Fruit fly (Drosophila melanogaster) whole organism, embryonic: Measurements from ENCODE around the gene Notum.

Experiments
- BEAF-32 ChIP-seq: fragments of 200-800 bp; sonication (Bioruptor generic); optimal IDR thresholded peaks from 3 replicates; lab custom pipeline; 2017; ENCODE audit warnings: missing biosample characterization, missing genetic modification characterization, mild to moderate bottlenecking, moderate library complexity, missing genetic modification reagents
- CG10267 ChIP-seq: fragments of 200-800 bp; sonication (Bioruptor generic); optimal IDR thresholded peaks from 2 replicates; lab custom pipeline; 2018; ENCODE audit warnings: missing biosample characterization, mild to moderate bottlenecking, missing genetic modification characterization, moderate library complexity
- CG12219 ChIP-seq: fragments of 200-800 bp; sonication (Bioruptor generic); optimal IDR thresholded peaks from 3 replicates; lab custom pipeline; 2018; ENCODE audit warnings: missing biosample characterization, mild to moderate bottlenecking, missing genetic modification characterization
- CG1233 ChIP-seq: fragments of 200-800 bp; sonication (Bioruptor generic); optimal IDR thresholded peaks from 4 replicates; lab custom pipeline; 2018; ENCODE audit warnings: missing biosample characterization, mild to moderate bottlenecking, missing genetic modification characterization
- CG15269 ChIP-seq: fragments of 200-800 bp; sonication (Bioruptor generic); optimal IDR thresholded peaks from 2 replicates; lab custom pipeline; 2018; ENCODE audit warnings: missing biosample characterization, mild to moderate bottlenecking, missing genetic modification characterization, moderate library complexity
- CG16815 ChIP-seq: fragments of 200-800 bp; sonication (Bioruptor generic); optimal IDR thresholded peaks from 3 replicates; lab custom pipeline; 2017; ENCODE audit warnings: missing biosample characterization, mild to moderate bottlenecking, missing genetic modification characterization
- CG17568 ChIP-seq: fragments of 200-800 bp; sonication (Bioruptor generic); optimal IDR thresholded peaks from 2 replicates; lab custom pipeline; 2018; ENCODE audit warnings: missing biosample characterization, mild to moderate bottlenecking, missing genetic modification characterization, moderate library complexity
- CG1832 ChIP-seq: fragments of 200-800 bp; sonication (Bioruptor generic); optimal IDR thresholded peaks from 2 replicates; lab custom pipeline; 2017; ENCODE audit warnings: missing biosample characterization, mild to moderate bottlenecking, missing genetic modification characterization, inconsistent platforms
- CG18599 ChIP-seq: fragments of 200-800 bp; sonication (Bioruptor generic); optimal IDR thresholded peaks from 3 replicates; lab custom pipeline; 2017; ENCODE audit warnings: missing biosample characterization, missing genetic modification characterization, mild to moderate bottlenecking, moderate library complexity, missing genetic modification reagents
- CG2120 ChIP-seq: fragments of 200-800 bp; sonication (Bioruptor generic); optimal IDR thresholded peaks from 3 replicates; lab custom pipeline; 2016; ENCODE audit warnings: missing biosample characterization, missing genetic modification characterization
- CG33213 ChIP-seq: fragments of 200-800 bp; sonication (Bioruptor generic); optimal IDR thresholded peaks from 3 replicates; lab custom pipeline; 2016; ENCODE audit warnings: missing biosample characterization, missing genetic modification characterization
- CG34422 ChIP-seq: fragments of 200-800 bp; sonication (Bioruptor generic); IDR thresholded peaks from 3 replicates; pipeline ENCODE4 v1.3.6; 2022; ENCODE audit warnings: missing biosample characterization, missing genetic modification characterization
- CG3838 ChIP-seq: fragments of 200-800 bp; sonication (Bioruptor generic); optimal IDR thresholded peaks from 3 replicates; lab custom pipeline; 2016; ENCODE audit warnings: missing biosample characterization, missing genetic modification characterization
- CG4707 ChIP-seq: fragments of 200-800 bp; sonication (Bioruptor generic); optimal IDR thresholded peaks from 2 replicates; lab custom pipeline; 2018; ENCODE audit warnings: missing biosample characterization, mild to moderate bottlenecking, missing genetic modification characterization, moderate library complexity
- CG4854 ChIP-seq: fragments of 200-800 bp; sonication (Bioruptor generic); optimal IDR thresholded peaks from 2 replicates; lab custom pipeline; 2016; ENCODE audit warnings: missing biosample characterization, missing genetic modification characterization, inconsistent platforms
- CG6175 ChIP-seq: fragments of 200-800 bp; sonication (Bioruptor generic); IDR thresholded peaks from 3 replicates; pipeline ENCODE4 v1.3.6; 2022; ENCODE audit warnings: missing biosample characterization, missing genetic modification characterization
- CG6683 ChIP-seq: fragments of 200-800 bp; sonication (Bioruptor generic); optimal IDR thresholded peaks from 2 replicates; lab custom pipeline; 2017; ENCODE audit warnings: missing biosample characterization, mild to moderate bottlenecking, missing genetic modification characterization, missing genetic modification reagents
- CoRest ChIP-seq: fragments of 200-800 bp; sonication (Bioruptor generic); optimal IDR thresholded peaks from 3 replicates; lab custom pipeline; 2018; ENCODE audit warnings: missing biosample characterization, mild to moderate bottlenecking, missing genetic modification characterization, moderate library complexity
- CrebB ChIP-seq: fragments of 200-800 bp; sonication (Bioruptor generic); optimal IDR thresholded peaks from 3 replicates; lab custom pipeline; 2018; ENCODE audit warnings: missing biosample characterization, mild to moderate bottlenecking, missing genetic modification characterization
- Doc3 ChIP-seq: fragments of 200-800 bp; sonication (Bioruptor generic); IDR thresholded peaks from 3 replicates; pipeline ENCODE4 v1.3.6; 2022; ENCODE audit warnings: missing biosample characterization, missing genetic modification characterization; ENCODE audit not compliant: partially characterized antibody
- E2f2 ChIP-seq: fragments of 200-800 bp; sonication (Bioruptor generic); IDR thresholded peaks from 2 replicates; pipeline ENCODE4 v1.3.6; 2022; ENCODE audit warnings: missing biosample characterization, missing genetic modification characterization
- Eip74EF ChIP-seq, 2 experiments: fragments of 200-800 bp in 1 of 2; fragments of >200 bp in 1 of 2; sonication (Bioruptor generic) in 1 of 2; optimal IDR thresholded peaks; 2 replicates each; lab custom pipeline; 2017 to 2019; ENCODE audit warnings: missing biosample characterization in 2 of 2, missing genetic modification characterization in 2 of 2, mild to moderate bottlenecking in 1 of 2, moderate library complexity in 1 of 2
- HLH3B ChIP-seq: fragments of 200-800 bp; sonication (Bioruptor generic); IDR thresholded peaks from 2 replicates; pipeline ENCODE4 v1.3.6; 2022; ENCODE audit warnings: missing biosample characterization, missing genetic modification characterization
- Hmr ChIP-seq: fragments of 200-800 bp; sonication (Bioruptor generic); optimal IDR thresholded peaks from 3 replicates; lab custom pipeline; 2017; ENCODE audit warnings: mild to moderate bottlenecking, missing biosample characterization, missing genetic modification reagents, missing genetic modification characterization
- Nf-YA ChIP-seq: fragments of 200-800 bp; sonication (Bioruptor generic); IDR thresholded peaks from 2 replicates; pipeline ENCODE4 v1.3.6; 2022; ENCODE audit warnings: missing biosample characterization, missing genetic modification characterization
- Optix ChIP-seq: fragments of 200-800 bp; sonication (Bioruptor generic); IDR thresholded peaks from 3 replicates; pipeline ENCODE4 v1.3.6; 2022; ENCODE audit warnings: missing biosample characterization, missing genetic modification characterization
- Ravus ChIP-seq: fragments of 200-800 bp; sonication (Bioruptor generic); IDR thresholded peaks from 2 replicates; pipeline ENCODE4 v1.3.6; 2022; ENCODE audit warnings: missing biosample characterization, missing genetic modification characterization
- bbx ChIP-seq: fragments of 200-800 bp; sonication (Bioruptor generic); IDR thresholded peaks from 2 replicates; pipeline ENCODE4 v1.3.6; 2022; ENCODE audit warnings: missing biosample characterization, missing genetic modification characterization; ENCODE audit not compliant: partially characterized antibody
- bcd ChIP-seq: fragments of 200-800 bp; sonication (Bioruptor generic); optimal IDR thresholded peaks from 2 replicates; lab custom pipeline; 2017; ENCODE audit warnings: missing biosample characterization, mild to moderate bottlenecking, missing genetic modification characterization
- bigmax ChIP-seq: fragments of 200-800 bp; sonication (Bioruptor generic); optimal IDR thresholded peaks from 2 replicates; lab custom pipeline; 2018; ENCODE audit warnings: missing biosample characterization, mild to moderate bottlenecking, missing genetic modification characterization
- chif ChIP-seq, 2 experiments: fragments of 200-800 bp; sonication (Bioruptor generic); optimal IDR thresholded peaks; 3 replicates each; lab custom pipeline; 2016; ENCODE audit warnings: missing biosample characterization in 2 of 2, missing genetic modification characterization in 2 of 2
- dmrt99B ChIP-seq: fragments of 200-800 bp; sonication (Bioruptor generic); optimal IDR thresholded peaks from 2 replicates; lab custom pipeline; 2018; ENCODE audit warnings: missing biosample characterization, mild to moderate bottlenecking, missing genetic modification characterization, moderate library complexity
- fd102C ChIP-seq: fragments of 200-800 bp; sonication (Bioruptor generic); optimal IDR thresholded peaks from 2 replicates; lab custom pipeline; 2018; ENCODE audit warnings: missing biosample characterization, mild to moderate bottlenecking, missing genetic modification characterization, moderate library complexity
- gce ChIP-seq: fragments of 200-800 bp; sonication (Bioruptor generic); IDR thresholded peaks from 3 replicates; pipeline ENCODE4 v1.3.6; 2022; ENCODE audit warnings: missing biosample characterization, missing genetic modification characterization
- ind ChIP-seq: fragments of 200-800 bp; sonication (Bioruptor generic); optimal IDR thresholded peaks from 3 replicates; lab custom pipeline; 2016; ENCODE audit warnings: missing biosample characterization, missing genetic modification characterization
- jigr1 ChIP-seq: fragments of 200-800 bp; sonication (Bioruptor generic); IDR thresholded peaks from 3 replicates; pipeline ENCODE4 v1.3.6; 2022; ENCODE audit warnings: missing biosample characterization, missing genetic modification characterization
- kay ChIP-seq: fragments of 200-800 bp; sonication (Bioruptor generic); optimal IDR thresholded peaks from 2 replicates; lab custom pipeline; 2016; ENCODE audit warnings: missing biosample characterization, missing genetic modification characterization
- kni ChIP-seq: fragments of 200-800 bp; sonication (Bioruptor generic); optimal IDR thresholded peaks from 3 replicates; lab custom pipeline; 2017; ENCODE audit warnings: mild to moderate bottlenecking, missing biosample characterization, missing genetic modification reagents, missing genetic modification characterization
- phol ChIP-seq: fragments of 200-800 bp; sonication (Bioruptor generic); optimal IDR thresholded peaks from 3 replicates; lab custom pipeline; 2018; ENCODE audit warnings: missing biosample characterization, mild to moderate bottlenecking, missing genetic modification characterization, moderate library complexity
- prd ChIP-seq, 3 experiments: fragments of >200 bp in 2 of 3; fragments of 200-800 bp in 1 of 3; sonication (Bioruptor generic) in 1 of 3; optimal IDR thresholded peaks in 2 of 3; IDR thresholded peaks in 1 of 3; 2 replicates in 2 of 3; 3 replicates in 1 of 3; pipeline versions ENCODE4 v1.3.6 to Lab custom; 2017 to 2022; ENCODE audit warnings: missing biosample characterization in 1 of 3, missing genetic modification characterization in 1 of 3
- pzg ChIP-seq: fragments of 200-800 bp; sonication (Bioruptor generic); optimal IDR thresholded peaks from 3 replicates; lab custom pipeline; 2018; ENCODE audit warnings: missing biosample characterization, mild to moderate bottlenecking, missing genetic modification characterization, moderate library complexity
- sd ChIP-seq: fragments of 200-800 bp; sonication (Bioruptor generic); optimal IDR thresholded peaks from 3 replicates; lab custom pipeline; 2018; ENCODE audit warnings: missing biosample characterization, mild to moderate bottlenecking, missing genetic modification characterization, moderate library complexity
- sisA ChIP-seq: fragments of 200-800 bp; sonication (Bioruptor generic); IDR thresholded peaks from 2 replicates; pipeline ENCODE4 v1.3.6; 2022; ENCODE audit warnings: missing biosample characterization, missing genetic modification characterization
- vvl ChIP-seq: fragments of 200-800 bp; sonication (Bioruptor generic); IDR thresholded peaks from 2 replicates; pipeline ENCODE4 v1.3.6; 2022; ENCODE audit warnings: missing biosample characterization, missing genetic modification characterization
- zen ChIP-seq: fragments of 200-800 bp; sonication (Bioruptor generic); optimal IDR thresholded peaks from 3 replicates; lab custom pipeline; 2018; ENCODE audit warnings: missing biosample characterization, mild to moderate bottlenecking, missing genetic modification characterization, moderate library complexity
- zfh1 ChIP-seq: fragments of 200-800 bp; sonication (Bioruptor generic); IDR thresholded peaks from 3 replicates; pipeline ENCODE4 v1.3.6; 2022; ENCODE audit warnings: missing biosample characterization, missing genetic modification characterization

Gene Notum

DNA sequence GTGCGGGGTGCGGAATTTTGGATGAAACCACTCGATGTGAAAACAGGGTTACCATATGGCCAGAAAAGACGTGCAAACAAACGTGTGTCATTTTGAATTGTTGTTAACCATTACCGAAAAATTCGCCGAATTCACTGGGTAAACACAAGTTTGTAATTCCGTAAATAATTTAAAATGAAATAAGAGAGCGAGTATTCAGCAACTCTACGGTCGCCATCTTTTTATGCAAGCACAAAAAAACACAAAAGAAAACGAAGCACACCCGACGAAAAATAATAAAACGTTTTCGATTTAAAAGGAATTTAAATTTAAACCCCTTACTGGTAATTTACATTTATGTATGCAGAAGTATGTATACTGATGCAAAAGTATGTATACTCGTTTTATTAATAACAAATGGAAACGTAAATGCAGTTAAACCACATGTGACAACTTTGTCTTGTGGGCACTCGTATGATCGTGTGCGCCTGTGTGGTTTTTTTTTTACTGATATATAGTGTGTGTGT lies 22.6 kb downstream of the Notum start (continued):
- TF ChIP-seq zen (peak; percentile 92), CG16815 (GFP tag; lab: Kevin White, UChicago) (peak; percentile 78), CG1832 (no peak), sisA (peak; percentile 80), Doc3 (GFP tag; lab: Robert Waterston, UW) (no peak), kni (GFP tag; lab: Kevin White, UChicago) (no peak)

DNA sequence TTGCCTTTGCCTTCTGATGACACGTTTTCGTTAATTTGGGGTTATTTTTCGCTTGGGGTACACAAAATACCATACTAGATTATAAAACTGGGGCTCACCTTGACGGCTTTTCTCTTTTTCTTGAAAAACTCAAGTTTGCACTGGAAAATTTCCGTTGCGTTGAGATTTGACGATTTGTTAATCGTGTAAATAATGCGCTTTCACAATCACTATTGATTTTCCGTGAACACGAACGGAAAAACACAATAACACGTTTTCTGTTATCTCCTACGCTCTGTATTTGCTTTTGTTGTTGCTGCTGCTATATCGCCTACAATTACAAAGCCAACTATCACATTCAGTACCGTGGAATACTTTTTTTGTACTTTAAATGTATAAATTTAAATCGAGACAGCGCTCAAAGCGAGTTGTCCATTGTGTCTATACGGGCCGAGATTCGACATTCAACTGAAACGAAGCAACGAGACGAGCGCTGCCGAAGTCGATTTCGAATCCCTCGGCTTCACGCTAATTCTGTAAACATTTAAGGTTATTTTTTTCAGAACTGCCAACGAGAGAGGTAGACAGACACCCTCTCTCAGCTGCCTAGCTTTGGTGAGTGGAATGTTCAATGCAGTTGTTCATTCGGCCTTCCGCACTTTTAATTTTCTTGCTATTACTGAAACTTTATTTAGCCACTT lies 23.2 kb downstream of the Notum start:
- peak; percentile 34 for TF ChIP-seq CG12219
- no peak for TF ChIP-seq CG4854 (GFP tag; lab: Kevin White, UChicago)
- TF ChIP-seq E2f2 (GFP tag; lab: Robert Waterston, UW), result no peak
- TF ChIP-seq CG2120 (GFP tag; lab: Kevin White, UChicago), result no peak
- peak; percentile 33 for TF ChIP-seq CrebB (tag; lab: Kevin White, UChicago)
- peak; percentile 66; the same call in 1 of the 3 replicates for TF ChIP-seq gce (GFP tag; lab: Robert Waterston, UW)
- no peak for TF ChIP-seq prd (optimal IDR thresholded peaks at IDR 0.05; lab: Kevin White, UChicago)
- no peak for TF ChIP-seq prd (GFP tag; IDR thresholded peaks at IDR 0.05; lab: Robert Waterston, UW)
- no peak for TF ChIP-seq fd102C
- TF ChIP-seq Eip74EF (GFP tag; optimal IDR thresholded peaks at IDR 0.05; lab: Kevin White, UChicago), result no peak
- no peak for TF ChIP-seq Optix (GFP tag; lab: Robert Waterston, UW)
- peak; percentile 11 for TF ChIP-seq CG4707
- TF ChIP-seq dmrt99B (tag; lab: Kevin White, UChicago), result no peak
- peak; percentile 37 for TF ChIP-seq CG18599 (GFP tag; lab: Kevin White, UChicago)
- TF ChIP-seq CG6683 (GFP tag; lab: Kevin White, UChicago), result no peak
- TF ChIP-seq sd (tag; lab: Kevin White, UChicago), result peak; percentile 89
- 0 out of 3 replicates have a peak, but pooled peaks have one; percentile 48 for TF ChIP-seq zfh1 (GFP tag; lab: Robert Waterston, UW)
- TF ChIP-seq BEAF-32, result no peak
- TF ChIP-seq CG34422, result peak; percentile 44; the same call in 1 of the 3 replicates
- TF ChIP-seq vvl (GFP tag; lab: Robert Waterston, UW), result no peak; the same call in 1 of the 2 replicates
- TF ChIP-seq pzg (GFP tag; lab: Kevin White, UChicago), result no peak
- TF ChIP-seq CG1233, result no peak
- TF ChIP-seq Hmr (GFP tag; lab: Kevin White, UChicago), result no peak
- TF ChIP-seq CG3838 (GFP tag; lab: Kevin White, UChicago), result no peak
- TF ChIP-seq jigr1 (GFP tag; lab: Robert Waterston, UW), result no peak
- TF ChIP-seq Nf-YA, result no peak
- no peak for TF ChIP-seq CG6175 (GFP tag; lab: Robert Waterston, UW)
- peak; percentile 7 for TF ChIP-seq CG15269 (tag; lab: Kevin White, UChicago)
- TF ChIP-seq phol (tag; lab: Kevin White, UChicago), result no peak
- no peak for TF ChIP-seq HLH3B
- TF ChIP-seq CG33213 (GFP tag; lab: Kevin White, UChicago), result no peak
- no peak for TF ChIP-seq bcd (GFP tag; lab: Kevin White, UChicago)
- TF ChIP-seq bigmax (GFP tag; lab: Kevin White, UChicago), result peak; percentile 94
- TF ChIP-seq CG10267, result peak; percentile 4
- no peak for TF ChIP-seq CoRest (tag; lab: Kevin White, UChicago)
- no peak for TF ChIP-seq Ravus (GFP tag; lab: Robert Waterston, UW)
- peak; percentile 58; the same call in 1 of the 2 replicates for TF ChIP-seq bbx (GFP tag; lab: Robert Waterston, UW)
- TF ChIP-seq ind (GFP tag; lab: Kevin White, UChicago), result no peak
- TF ChIP-seq CG17568 (GFP tag; lab: Kevin White, UChicago), result peak; percentile 56
- TF ChIP-seq chif (GFP tag; optimal IDR thresholded peaks at IDR 0.05; lab: Kevin White, UChicago), result no peak
- TF ChIP-seq kay (GFP tag; lab: Kevin White, UChicago), result no peak
